Worm (Caenorhabditis elegans) whole organism, L3 larva: Measurements from ENCODE around the gene C34C12.7.

ENCODE experiments used
- ZK546.5 ChIP-seq: sonication (generic microtip); optimal IDR thresholded peaks from 2 replicates; lab custom pipeline; 2017; ENCODE audit warnings: missing biosample characterization, missing genetic modification characterization
- ceh-9 ChIP-seq: sonication (generic microtip); optimal IDR thresholded peaks from 2 replicates; lab custom pipeline; 2018; ENCODE audit warnings: missing biosample characterization, missing genetic modification characterization
- nhr-11 ChIP-seq: fragments of 150-350 bp; optimal IDR thresholded peaks from 2 replicates; lab custom pipeline; 2014; ENCODE audit warnings: missing biosample characterization, missing genetic modification characterization
- nhr-76 ChIP-seq: fragments of 150-350 bp; sonication (generic microtip); optimal IDR thresholded peaks from 5 replicates; lab custom pipeline; 2014; ENCODE audit warnings: missing biosample characterization, missing genetic modification characterization
- pha-4 ChIP-seq: fragments of 150-350 bp; optimal IDR thresholded peaks from 2 replicates; lab custom pipeline; 2014; ENCODE audit warnings: missing biosample characterization, missing genetic modification reagents, missing genetic modification characterization
- skn-1 ChIP-seq: fragments of 150-350 bp; optimal IDR thresholded peaks from 2 replicates; lab custom pipeline; 2014; ENCODE audit warnings: missing biosample characterization, missing genetic modification characterization
- unc-39 ChIP-seq: sonication (generic microtip); optimal IDR thresholded peaks from 4 replicates; lab custom pipeline; 2017; ENCODE audit warnings: missing biosample characterization, missing genetic modification characterization

DNA sequence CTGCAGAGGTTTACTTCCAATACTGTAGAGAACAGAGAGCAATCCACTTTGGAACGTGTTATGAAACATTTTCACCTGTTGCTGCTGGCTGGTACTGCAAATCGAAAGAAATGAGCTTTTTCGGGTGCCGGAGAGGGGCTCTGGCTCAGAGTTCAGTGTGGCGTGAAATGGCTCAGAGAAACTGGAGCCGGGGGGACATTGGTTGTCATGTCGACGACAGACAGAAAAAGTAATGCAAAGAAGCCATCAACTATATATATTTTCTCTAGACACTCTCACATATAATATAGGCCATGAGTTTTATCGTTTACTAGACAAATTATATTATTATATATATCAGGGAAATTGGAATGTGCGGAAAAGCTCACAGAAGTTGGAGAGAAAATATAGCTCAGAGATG, 49.3 kb upstream of the C34C12.7 start, which contains the start of gene cfap-20:
- TF ChIP-seq ceh-9 (tag; lab: Kevin White, UChicago) (no peak), nhr-11 (no peak), nhr-76 (tag; lab: Kevin White, UChicago) (no peak), ZK546.5 (tag; lab: Kevin White, UChicago) (no peak), pha-4 (tag; lab: Kevin White, UChicago) (no peak), skn-1 (no peak), unc-39 (tag; lab: Kevin White, UChicago) (no peak)
